Fruit fly (Drosophila melanogaster) whole organism, embryonic: ENCODE results near the gene Dlic.

Experiments
- Asciz ChIP-seq: fragments of 200-800 bp; sonication (Bioruptor generic); optimal IDR thresholded peaks from 2 replicates; lab custom pipeline; 2017; ENCODE audit warnings: missing biosample characterization, mild to moderate bottlenecking, missing genetic modification characterization, missing genetic modification reagents
- CG12071 ChIP-seq: fragments of 200-800 bp; sonication (Bioruptor generic); optimal IDR thresholded peaks from 3 replicates; lab custom pipeline; 2018; ENCODE audit warnings: missing biosample characterization, mild to moderate bottlenecking, missing genetic modification characterization
- CG12942 ChIP-seq: fragments of 200-800 bp; sonication (Bioruptor generic); optimal IDR thresholded peaks from 3 replicates; lab custom pipeline; 2016; ENCODE audit warnings: missing biosample characterization, missing genetic modification characterization
- CG13287 ChIP-seq: fragments of 200-800 bp; sonication (Bioruptor generic); IDR thresholded peaks from 2 replicates; pipeline ENCODE4 v1.3.6; 2022; ENCODE audit warnings: missing biosample characterization, missing genetic modification characterization; ENCODE audit not compliant: partially characterized antibody
- CG14860 ChIP-seq: fragments of 200-800 bp; sonication (Bioruptor generic); IDR thresholded peaks from 3 replicates; pipeline ENCODE4 v1.3.6; 2022; ENCODE audit warnings: missing biosample characterization, missing genetic modification characterization; ENCODE audit not compliant: partially characterized antibody
- CG15269 ChIP-seq: fragments of 200-800 bp; sonication (Bioruptor generic); optimal IDR thresholded peaks from 2 replicates; lab custom pipeline; 2018; ENCODE audit warnings: missing biosample characterization, mild to moderate bottlenecking, missing genetic modification characterization, moderate library complexity
- CG17361 ChIP-seq: fragments of 200-800 bp; sonication (Bioruptor generic); IDR thresholded peaks from 3 replicates; pipeline ENCODE4 v1.3.6; 2022; ENCODE audit warnings: missing biosample characterization, missing genetic modification characterization
- CG17612 ChIP-seq: fragments of 200-800 bp; sonication (Bioruptor generic); IDR thresholded peaks from 2 replicates; pipeline ENCODE4 v1.3.6; 2022; ENCODE audit warnings: missing biosample characterization, missing genetic modification characterization
- CG17829 ChIP-seq: fragments of 200-800 bp; optimal IDR thresholded peaks from 2 replicates; lab custom pipeline; 2019; ENCODE audit warnings: missing biosample characterization, mild to moderate bottlenecking, missing genetic modification characterization, moderate library complexity
- CG2678 ChIP-seq: fragments of 200-800 bp; sonication (Bioruptor generic); optimal IDR thresholded peaks from 3 replicates; lab custom pipeline; 2019; ENCODE audit warnings: missing biosample characterization, mild to moderate bottlenecking, missing genetic modification characterization, moderate library complexity
- CG30431 ChIP-seq: fragments of 200-800 bp; sonication (Bioruptor generic); optimal IDR thresholded peaks from 2 replicates; lab custom pipeline; 2017; ENCODE audit warnings: missing biosample characterization, missing genetic modification characterization
- CG33213 ChIP-seq: fragments of 200-800 bp; sonication (Bioruptor generic); optimal IDR thresholded peaks from 3 replicates; lab custom pipeline; 2016; ENCODE audit warnings: missing biosample characterization, missing genetic modification characterization
- CG6791 ChIP-seq: fragments of 200-800 bp; sonication (Bioruptor generic); IDR thresholded peaks from 3 replicates; pipeline ENCODE4 v1.3.6; 2022; ENCODE audit warnings: missing biosample characterization, missing genetic modification characterization; ENCODE audit not compliant: partially characterized antibody
- CG7357 ChIP-seq: fragments of 200-800 bp; sonication (Bioruptor generic); IDR thresholded peaks from 3 replicates; pipeline ENCODE4 v1.3.6; 2022; ENCODE audit warnings: missing biosample characterization, missing genetic modification characterization
- CG9727 ChIP-seq: fragments of 200-800 bp; sonication (Bioruptor generic); optimal IDR thresholded peaks from 3 replicates; lab custom pipeline; 2017; ENCODE audit warnings: missing biosample characterization, mild to moderate bottlenecking, missing genetic modification characterization
- Doc3 ChIP-seq: fragments of 200-800 bp; sonication (Bioruptor generic); IDR thresholded peaks from 3 replicates; pipeline ENCODE4 v1.3.6; 2022; ENCODE audit warnings: missing biosample characterization, missing genetic modification characterization; ENCODE audit not compliant: partially characterized antibody
- Ets97D ChIP-seq: fragments of 200-800 bp; sonication (Bioruptor generic); optimal IDR thresholded peaks from 3 replicates; lab custom pipeline; 2016; ENCODE audit warnings: missing biosample characterization, missing genetic modification characterization
- Fer3 ChIP-seq: fragments of 200-800 bp; sonication (Bioruptor generic); optimal IDR thresholded peaks from 2 replicates; lab custom pipeline; 2018; ENCODE audit warnings: missing biosample characterization, mild to moderate bottlenecking, missing genetic modification characterization, moderate library complexity
- Hand ChIP-seq: fragments of 200-800 bp; sonication (Bioruptor generic); optimal IDR thresholded peaks from 2 replicates; lab custom pipeline; 2017; ENCODE audit warnings: mild to moderate bottlenecking, missing biosample characterization, missing genetic modification reagents, missing genetic modification characterization
- Hsf ChIP-seq: fragments of 200-800 bp; sonication (Bioruptor generic); optimal IDR thresholded peaks from 3 replicates; lab custom pipeline; 2016; ENCODE audit warnings: missing biosample characterization, missing genetic modification characterization
- Lhr ChIP-seq: fragments of 200-800 bp; sonication (Bioruptor generic); optimal IDR thresholded peaks from 3 replicates; lab custom pipeline; 2017; ENCODE audit warnings: mild to moderate bottlenecking, missing biosample characterization, missing genetic modification reagents, missing genetic modification characterization
- Meics ChIP-seq: fragments of 200-800 bp; sonication (Bioruptor generic); optimal IDR thresholded peaks from 2 replicates; lab custom pipeline; 2017; ENCODE audit warnings: missing biosample characterization, mild to moderate bottlenecking, missing genetic modification characterization
- Mrtf ChIP-seq: fragments of 200-800 bp; sonication (Bioruptor generic); IDR thresholded peaks from 3 replicates; pipeline ENCODE4 v1.3.6; 2022; ENCODE audit warnings: missing biosample characterization, missing genetic modification characterization
- Rfx ChIP-seq: fragments of 200-800 bp; sonication (Bioruptor generic); IDR thresholded peaks from 2 replicates; pipeline ENCODE4 v1.3.6; 2022; ENCODE audit warnings: missing biosample characterization, missing genetic modification characterization
- Scr ChIP-seq: fragments of 200-800 bp; sonication (Bioruptor generic); IDR thresholded peaks from 2 replicates; pipeline ENCODE4 v1.3.6; 2022; ENCODE audit warnings: missing biosample characterization, missing genetic modification characterization; ENCODE audit not compliant: partially characterized antibody
- ab ChIP-seq: fragments of 200-800 bp; sonication (Bioruptor generic); optimal IDR thresholded peaks from 2 replicates; lab custom pipeline; 2016; ENCODE audit warnings: missing biosample characterization, missing genetic modification characterization
- bcd ChIP-seq: fragments of 200-800 bp; sonication (Bioruptor generic); optimal IDR thresholded peaks from 2 replicates; lab custom pipeline; 2017; ENCODE audit warnings: missing biosample characterization, mild to moderate bottlenecking, missing genetic modification characterization
- dan ChIP-seq: fragments of 200-800 bp; sonication (Bioruptor generic); IDR thresholded peaks from 2 replicates; pipeline ENCODE4 v1.3.6; 2022; ENCODE audit warnings: missing biosample characterization, missing genetic modification characterization
- hbn ChIP-seq: fragments of 200-800 bp; sonication (Bioruptor generic); IDR thresholded peaks from 2 replicates; pipeline ENCODE4 v1.3.6; 2022; ENCODE audit warnings: missing biosample characterization, missing genetic modification characterization; ENCODE audit not compliant: partially characterized antibody
- jumu ChIP-seq: fragments of 200-800 bp; sonication (Bioruptor generic); optimal IDR thresholded peaks from 3 replicates; lab custom pipeline; 2016; ENCODE audit warnings: missing biosample characterization, missing genetic modification characterization
- knrl ChIP-seq: fragments of 200-800 bp; sonication (Bioruptor generic); IDR thresholded peaks from 3 replicates; pipeline ENCODE4 v1.3.6; 2022; ENCODE audit warnings: missing biosample characterization, missing genetic modification characterization; ENCODE audit not compliant: partially characterized antibody
- lilli ChIP-seq: fragments of 200-800 bp; sonication (Bioruptor generic); optimal IDR thresholded peaks from 3 replicates; lab custom pipeline; 2016; ENCODE audit warnings: missing biosample characterization, missing genetic modification characterization
- oc ChIP-seq: fragments of 200-800 bp; sonication (Bioruptor generic); optimal IDR thresholded peaks from 2 replicates; lab custom pipeline; 2018; ENCODE audit warnings: missing biosample characterization, mild to moderate bottlenecking, missing genetic modification characterization, moderate library complexity
- pita ChIP-seq: fragments of 200-800 bp; sonication (Bioruptor generic); optimal IDR thresholded peaks from 2 replicates; lab custom pipeline; 2017; ENCODE audit warnings: missing biosample characterization, mild to moderate bottlenecking, missing genetic modification characterization
- pzg ChIP-seq: fragments of 200-800 bp; sonication (Bioruptor generic); optimal IDR thresholded peaks from 3 replicates; lab custom pipeline; 2018; ENCODE audit warnings: missing biosample characterization, mild to moderate bottlenecking, missing genetic modification characterization, moderate library complexity
- sens ChIP-seq: fragments of 200-800 bp; sonication (Bioruptor generic); peaks from one replicate; lab custom pipeline; 2016; ENCODE audit warnings: missing biosample characterization, missing genetic modification characterization
- sisA ChIP-seq: fragments of 200-800 bp; sonication (Bioruptor generic); IDR thresholded peaks from 2 replicates; pipeline ENCODE4 v1.3.6; 2022; ENCODE audit warnings: missing biosample characterization, missing genetic modification characterization
- slbo ChIP-seq: fragments of 200-800 bp; sonication (Bioruptor generic); IDR thresholded peaks from 2 replicates; pipeline ENCODE4 v1.3.6; 2022; ENCODE audit warnings: missing biosample characterization, missing genetic modification characterization
- ssp ChIP-seq: fragments of 200-800 bp; sonication (Bioruptor generic); IDR thresholded peaks from 2 replicates; pipeline ENCODE4 v1.3.6; 2022; ENCODE audit warnings: missing biosample characterization, missing genetic modification characterization
- tx ChIP-seq: fragments of 200-800 bp; sonication (Bioruptor generic); optimal IDR thresholded peaks from 2 replicates; lab custom pipeline; 2016; ENCODE audit warnings: missing biosample characterization, missing genetic modification characterization

Dlic gene

dm6 chrX:11153826-11154510 is at the start of gene Dlic, which contains the start of gene rtv (continued):
- peak; percentile 74 for TF ChIP-seq knrl (GFP tag; lab: Robert Waterston, UW)
- peak; percentile 22 for TF ChIP-seq CG33213 (GFP tag; lab: Kevin White, UChicago)
- peak; percentile 75 for TF ChIP-seq Doc3 (GFP tag; lab: Robert Waterston, UW)
- peak; percentile 24 for TF ChIP-seq CG9727
- peak; percentile 44; the same call in 1 of the 2 replicates for TF ChIP-seq Rfx
- TF ChIP-seq Meics (GFP tag; lab: Kevin White, UChicago) = peak; percentile 7
- TF ChIP-seq tx = peak; percentile 0
- TF ChIP-seq CG30431 = no peak
- no peak for TF ChIP-seq CG12071 (GFP tag; lab: Kevin White, UChicago)
- peak; percentile 8 for TF ChIP-seq pita (GFP tag; lab: Kevin White, UChicago)
- peak; percentile 57; the same call in 2 of the 3 replicates for TF ChIP-seq CG14860 (GFP tag; lab: Robert Waterston, UW)
- TF ChIP-seq bcd = peak; percentile 16
- peak; percentile 87 for TF ChIP-seq CG13287
- TF ChIP-seq CG6791 (GFP tag; lab: Robert Waterston, UW) = peak; percentile 69; the same call in 2 of the 3 replicates
- TF ChIP-seq sens (GFP tag; lab: Kevin White, UChicago) = peak; percentile 30
- peak; percentile 90 for TF ChIP-seq Lhr
- TF ChIP-seq jumu (GFP tag; lab: Kevin White, UChicago) = peak; percentile 11
- peak; percentile 48; the same call in 2 of the 3 replicates for TF ChIP-seq CG17361 (GFP tag; lab: Robert Waterston, UW)
- no peak for TF ChIP-seq dan (GFP tag; lab: Robert Waterston, UW)
- no peak for TF ChIP-seq ab
- peak; percentile 17 for TF ChIP-seq CG15269
- peak; percentile 82 for TF ChIP-seq hbn (GFP tag; lab: Robert Waterston, UW)
- TF ChIP-seq pzg (GFP tag; lab: Kevin White, UChicago) = peak; percentile 63
- TF ChIP-seq ssp (GFP tag; lab: Robert Waterston, UW) = peak; percentile 52
- peak; percentile 45 for TF ChIP-seq CG17829
- no peak for TF ChIP-seq sisA (GFP tag; lab: Robert Waterston, UW)
- peak; percentile 42 for TF ChIP-seq Hsf (GFP tag; lab: Kevin White, UChicago)
- peak; percentile 24 for TF ChIP-seq lilli (GFP tag; lab: Kevin White, UChicago)
- peak; percentile 51 for TF ChIP-seq Ets97D (GFP tag; lab: Kevin White, UChicago)
- 0 out of 3 replicates have a peak, but pooled peaks have one; percentile 23 for TF ChIP-seq Mrtf (GFP tag; lab: Robert Waterston, UW)
- peak; percentile 3 for TF ChIP-seq CG2678
- TF ChIP-seq slbo (GFP tag; lab: Robert Waterston, UW) = peak; percentile 43; the same call in 1 of the 2 replicates
- TF ChIP-seq CG12942 (GFP tag; lab: Kevin White, UChicago) = no peak
- no peak for TF ChIP-seq CG7357 (GFP tag; lab: Robert Waterston, UW)
- no peak for TF ChIP-seq oc
- TF ChIP-seq Asciz = no peak
- TF ChIP-seq CG17612 = no peak
- TF ChIP-seq Scr (GFP tag; lab: Robert Waterston, UW) = peak; percentile 81
- no peak for TF ChIP-seq Hand (GFP tag; lab: Kevin White, UChicago)
- TF ChIP-seq Fer3 (tag; lab: Kevin White, UChicago) = no peak
